Worm (Caenorhabditis elegans) whole organism, early embryonic: ENCODE results near the gene sru-15.

ENCODE experiments used
- B0310.2 ChIP-seq: sonication (generic microtip); optimal IDR thresholded peaks from 2 replicates; lab custom pipeline; 2016; ENCODE audit warnings: mild to moderate bottlenecking, missing genetic modification characterization, missing compliant biosample characterization
- F13C5.2 ChIP-seq: sonication (generic microtip); optimal IDR thresholded peaks from 2 replicates; lab custom pipeline; 2017; ENCODE audit warnings: mild to moderate bottlenecking, missing genetic modification characterization, inconsistent platforms, missing compliant biosample characterization
- aly-1 ChIP-seq: sonication (generic microtip); optimal IDR thresholded peaks from 2 replicates; lab custom pipeline; 2016; ENCODE audit warnings: missing genetic modification characterization, missing compliant biosample characterization
- ama-1 ChIP-seq: fragments of 150-350 bp; optimal IDR thresholded peaks from 2 replicates; lab custom pipeline; 2014
- ceh-13 ChIP-seq: fragments of 200-800 bp; sonication (Bioruptor generic); optimal IDR thresholded peaks from 2 replicates; lab custom pipeline; 2018; ENCODE audit warnings: mild to moderate bottlenecking, missing genetic modification characterization, missing compliant biosample characterization
- ceh-36 ChIP-seq: sonication (generic microtip); optimal IDR thresholded peaks from 2 replicates; lab custom pipeline; 2016; ENCODE audit warnings: missing genetic modification characterization, inconsistent platforms, missing compliant biosample characterization
- ets-7 ChIP-seq: sonication (generic microtip); optimal IDR thresholded peaks from 2 replicates; lab custom pipeline; 2016; ENCODE audit warnings: missing genotype, missing genetic modification characterization, missing compliant biosample characterization
- flt-1 ChIP-seq: fragments of 200-800 bp; sonication (Bioruptor generic); IDR thresholded peaks from 2 replicates; pipeline ENCODE4 v1.3.6; 2022; ENCODE audit warnings: missing genetic modification characterization, missing compliant biosample characterization
- hmbx-1 ChIP-seq: sonication (generic microtip); optimal IDR thresholded peaks from 2 replicates; lab custom pipeline; 2016; ENCODE audit warnings: mild to moderate bottlenecking, missing genetic modification characterization, missing compliant biosample characterization
- hmg-4 ChIP-seq: fragments of 200-800 bp; sonication (Bioruptor generic); optimal IDR thresholded peaks from 2 replicates; lab custom pipeline; 2018; ENCODE audit warnings: mild to moderate bottlenecking, missing genetic modification characterization, missing compliant biosample characterization
- hnd-1 ChIP-seq: sonication (generic microtip); optimal IDR thresholded peaks from 2 replicates; lab custom pipeline; 2016; ENCODE audit warnings: missing genetic modification characterization, missing compliant biosample characterization
- pes-1 ChIP-seq: fragments of 200-800 bp; sonication (Bioruptor generic); IDR thresholded peaks from 2 replicates; pipeline ENCODE4 v1.3.6; 2022; ENCODE audit warnings: missing genetic modification reagents, missing genetic modification characterization, missing compliant biosample characterization
- scrt-1 ChIP-seq: fragments of 200-800 bp; sonication (Bioruptor generic); IDR thresholded peaks from 2 replicates; pipeline ENCODE4 v1.3.6; 2022; ENCODE audit warnings: missing genetic modification characterization, missing compliant biosample characterization
- sea-1 ChIP-seq: fragments of 200-800 bp; sonication (Bioruptor generic); conservative IDR thresholded peaks from 2 replicates; pipeline ENCODE4 v1.3.6; 2022; ENCODE audit warnings: missing genetic modification characterization, missing compliant biosample characterization
- tbx-11 ChIP-seq: fragments of 200-800 bp; sonication (Bioruptor generic); IDR thresholded peaks from 2 replicates; pipeline ENCODE4 v1.3.6; 2022; ENCODE audit warnings: missing genetic modification characterization, missing compliant biosample characterization
- tbx-37 ChIP-seq: fragments of 200-800 bp; sonication (Bioruptor generic); conservative IDR thresholded peaks from 2 replicates; pipeline ENCODE4 v1.3.6; 2022; ENCODE audit warnings: missing genetic modification reagents, missing genetic modification characterization, missing compliant biosample characterization
- tra-4 ChIP-seq: sonication (generic microtip); optimal IDR thresholded peaks from 2 replicates; lab custom pipeline; 2017; ENCODE audit warnings: missing genetic modification characterization, missing compliant biosample characterization

sru-15 gene

ce11 chrIV:17376127-17376526 lies 19.9 kb upstream of the sru-15 start, which contains the start of gene haf-1:
TSS of gene haf-1 (plus strand) at chrIV:17376427.
- TF ChIP-seq scrt-1 (GFP tag; lab: Robert Waterston, UW), result no peak
- TF ChIP-seq hmbx-1, result no peak
- no peak for TF ChIP-seq sea-1 (GFP tag; lab: Robert Waterston, UW)
- TF ChIP-seq aly-1 (tag; lab: Kevin White, UChicago), result no peak
- no peak for TF ChIP-seq ceh-13 (GFP tag; lab: Kevin White, UChicago)
- TF ChIP-seq pes-1 (GFP tag; lab: Robert Waterston, UW), result no peak
- no peak for TF ChIP-seq ceh-36 (tag; lab: Kevin White, UChicago)
- TF ChIP-seq hnd-1, result no peak
- no peak for TF ChIP-seq tbx-37
- TF ChIP-seq ama-1 (lab: Kevin White, UChicago), result no peak
- no peak for TF ChIP-seq tbx-11 (GFP tag; lab: Robert Waterston, UW)
- no peak for TF ChIP-seq tra-4 (tag; lab: Kevin White, UChicago)
- TF ChIP-seq F13C5.2 (tag; lab: Kevin White, UChicago), result no peak
- TF ChIP-seq flt-1, result no peak
- no peak for TF ChIP-seq ets-7
- TF ChIP-seq B0310.2, result no peak
- no peak for TF ChIP-seq hmg-4 (GFP tag; lab: Kevin White, UChicago)

- TF ChIP-seq ceh-36 (tag; lab: Kevin White, UChicago) (no peak), ets-7 (no peak), flt-1 (no peak), hnd-1 (no peak), F13C5.2 (tag; lab: Kevin White, UChicago) (peak; percentile 32), tra-4 (tag; lab: Kevin White, UChicago) (no peak), tbx-37 (no peak)
Observed at ce11 chrIV:17380061-17380680, 15.8 kb upstream of the sru-15 start, which contains the start of the genes C30H6.9 and dlat-2. TSS of gene C30H6.9 (minus strand) at chrIV:17380170. TSS of gene dlat-2 (plus strand) at chrIV:17380626.

ce11 chrIV:17382029-17382428 lies 14.0 kb upstream of the sru-15 start, which contains the start of gene C30H6.8:
TSS of gene C30H6.8 (plus strand) at chrIV:17382329.
- TF ChIP-seq tra-4 (tag; lab: Kevin White, UChicago), result no peak
- TF ChIP-seq hmbx-1, result no peak
- TF ChIP-seq pes-1 (GFP tag; lab: Robert Waterston, UW), result no peak
- TF ChIP-seq tbx-11 (GFP tag; lab: Robert Waterston, UW), result no peak
- TF ChIP-seq F13C5.2 (tag; lab: Kevin White, UChicago), result no peak
- TF ChIP-seq sea-1 (GFP tag; lab: Robert Waterston, UW), result no peak
- TF ChIP-seq ets-7, result no peak
- no peak for TF ChIP-seq aly-1 (tag; lab: Kevin White, UChicago)
- no peak for TF ChIP-seq flt-1
- TF ChIP-seq hmg-4 (GFP tag; lab: Kevin White, UChicago), result no peak

- TF ChIP-seq hmbx-1 (no peak), sea-1 (GFP tag; lab: Robert Waterston, UW) (no peak), pes-1 (GFP tag; lab: Robert Waterston, UW) (no peak), hmg-4 (GFP tag; lab: Kevin White, UChicago) (no peak), ets-7 (no peak), tbx-37 (no peak), aly-1 (tag; lab: Kevin White, UChicago) (no peak), hnd-1 (no peak), ceh-36 (tag; lab: Kevin White, UChicago) (no peak), F13C5.2 (tag; lab: Kevin White, UChicago) (no peak), tra-4 (tag; lab: Kevin White, UChicago) (no peak), ama-1 (lab: Kevin White, UChicago) (no peak), B0310.2 (no peak), flt-1 (no peak)
Observed at ce11 chrIV:17383046-17383445, 13.0 kb upstream of the sru-15 start, which contains the start of gene C30H6.12. TSS of gene C30H6.12 (plus strand) at chrIV:17383346.

ce11 chrIV:17387442-17387967 lies 8.5 kb upstream of the sru-15 start, which contains the start of gene T02D1.8:
TSS of gene T02D1.8 (minus strand) at chrIV:17387492.
- no peak for TF ChIP-seq ama-1 (lab: Kevin White, UChicago)
- no peak for TF ChIP-seq tbx-11 (GFP tag; lab: Robert Waterston, UW)
- TF ChIP-seq F13C5.2 (tag; lab: Kevin White, UChicago), result no peak
- no peak for TF ChIP-seq sea-1 (GFP tag; lab: Robert Waterston, UW)
- TF ChIP-seq scrt-1 (GFP tag; lab: Robert Waterston, UW), result no peak
- TF ChIP-seq hmg-4 (GFP tag; lab: Kevin White, UChicago), result no peak
- TF ChIP-seq tra-4 (tag; lab: Kevin White, UChicago), result no peak
- no peak for TF ChIP-seq flt-1
- TF ChIP-seq aly-1 (tag; lab: Kevin White, UChicago), result no peak
- TF ChIP-seq hmbx-1, result no peak
- no peak for TF ChIP-seq tbx-37
- no peak for TF ChIP-seq ceh-13 (GFP tag; lab: Kevin White, UChicago)

ce11 chrIV:17399455-17399854 lies 3.4 kb downstream of the sru-15 start, which contains the start of gene T02D1.4:
TSS of gene T02D1.4 (plus strand) at chrIV:17399755.
- no peak for TF ChIP-seq F13C5.2 (tag; lab: Kevin White, UChicago)
- TF ChIP-seq ama-1 (lab: Kevin White, UChicago), result no peak
- TF ChIP-seq sea-1 (GFP tag; lab: Robert Waterston, UW), result no peak
- no peak for TF ChIP-seq tbx-11 (GFP tag; lab: Robert Waterston, UW)
- no peak for TF ChIP-seq hmbx-1
- TF ChIP-seq pes-1 (GFP tag; lab: Robert Waterston, UW), result no peak
- TF ChIP-seq flt-1, result no peak
- no peak for TF ChIP-seq tra-4 (tag; lab: Kevin White, UChicago)
- TF ChIP-seq hmg-4 (GFP tag; lab: Kevin White, UChicago), result no peak
- TF ChIP-seq B0310.2, result no peak
- no peak for TF ChIP-seq hnd-1
- no peak for TF ChIP-seq ceh-13 (GFP tag; lab: Kevin White, UChicago)
- no peak for TF ChIP-seq ceh-36 (tag; lab: Kevin White, UChicago)
- no peak for TF ChIP-seq scrt-1 (GFP tag; lab: Robert Waterston, UW)
- no peak for TF ChIP-seq tbx-37
- no peak for TF ChIP-seq aly-1 (tag; lab: Kevin White, UChicago)
- TF ChIP-seq ets-7, result no peak

ce11 chrIV:17405530-17405929 lies 9.5 kb downstream of the sru-15 start, which contains the start of gene pmp-4:
TSS of gene pmp-4 (minus strand) at chrIV:17405630.
- TF ChIP-seq ets-7, result no peak
